Worm (Caenorhabditis elegans) whole organism, early embryonic: ENCODE measurements around the gene msp-56.

Experiments used
- F13C5.2 ChIP-seq: sonication (generic microtip); optimal IDR thresholded peaks from 2 replicates; lab custom pipeline; 2017; ENCODE audit warnings: mild to moderate bottlenecking, missing genetic modification characterization, inconsistent platforms, missing compliant biosample characterization
- ama-1 ChIP-seq: fragments of 150-350 bp; optimal IDR thresholded peaks from 2 replicates; lab custom pipeline; 2014
- ceh-36 ChIP-seq: sonication (generic microtip); optimal IDR thresholded peaks from 2 replicates; lab custom pipeline; 2016; ENCODE audit warnings: missing genetic modification characterization, inconsistent platforms, missing compliant biosample characterization
- ets-7 ChIP-seq: sonication (generic microtip); optimal IDR thresholded peaks from 2 replicates; lab custom pipeline; 2016; ENCODE audit warnings: missing genotype, missing genetic modification characterization, missing compliant biosample characterization
- flt-1 ChIP-seq: fragments of 200-800 bp; sonication (Bioruptor generic); IDR thresholded peaks from 2 replicates; pipeline ENCODE4 v1.3.6; 2022; ENCODE audit warnings: missing genetic modification characterization, missing compliant biosample characterization
- hmbx-1 ChIP-seq: sonication (generic microtip); optimal IDR thresholded peaks from 2 replicates; lab custom pipeline; 2016; ENCODE audit warnings: mild to moderate bottlenecking, missing genetic modification characterization, missing compliant biosample characterization
- hmg-4 ChIP-seq: fragments of 200-800 bp; sonication (Bioruptor generic); optimal IDR thresholded peaks from 2 replicates; lab custom pipeline; 2018; ENCODE audit warnings: mild to moderate bottlenecking, missing genetic modification characterization, missing compliant biosample characterization
- pes-1 ChIP-seq: fragments of 200-800 bp; sonication (Bioruptor generic); IDR thresholded peaks from 2 replicates; pipeline ENCODE4 v1.3.6; 2022; ENCODE audit warnings: missing genetic modification reagents, missing genetic modification characterization, missing compliant biosample characterization
- sea-1 ChIP-seq: fragments of 200-800 bp; sonication (Bioruptor generic); conservative IDR thresholded peaks from 2 replicates; pipeline ENCODE4 v1.3.6; 2022; ENCODE audit warnings: missing genetic modification characterization, missing compliant biosample characterization
- tbx-11 ChIP-seq: fragments of 200-800 bp; sonication (Bioruptor generic); IDR thresholded peaks from 2 replicates; pipeline ENCODE4 v1.3.6; 2022; ENCODE audit warnings: missing genetic modification characterization, missing compliant biosample characterization
- tbx-37 ChIP-seq: fragments of 200-800 bp; sonication (Bioruptor generic); conservative IDR thresholded peaks from 2 replicates; pipeline ENCODE4 v1.3.6; 2022; ENCODE audit warnings: missing genetic modification reagents, missing genetic modification characterization, missing compliant biosample characterization
- tra-4 ChIP-seq: sonication (generic microtip); optimal IDR thresholded peaks from 2 replicates; lab custom pipeline; 2017; ENCODE audit warnings: missing genetic modification characterization, missing compliant biosample characterization

ce11 chrIV:9872210-9872609 is 30.9 kb downstream of the msp-56 start:
- no peak for TF ChIP-seq flt-1
- TF ChIP-seq pes-1 (GFP tag; lab: Robert Waterston, UW) = no peak
- no peak for TF ChIP-seq tra-4
- TF ChIP-seq hmg-4 (GFP tag; lab: Kevin White, UChicago) = no peak
- no peak for TF ChIP-seq tbx-37 (GFP tag; lab: Robert Waterston, UW)
- no peak for TF ChIP-seq ceh-36 (tag; lab: Kevin White, UChicago)
- no peak for TF ChIP-seq hmbx-1 (tag; lab: Kevin White, UChicago)
- TF ChIP-seq ama-1 (lab: Kevin White, UChicago) = no peak
- no peak for TF ChIP-seq ets-7 (tag; lab: Kevin White, UChicago)
- no peak for TF ChIP-seq tbx-11
- no peak for TF ChIP-seq F13C5.2
- no peak for TF ChIP-seq sea-1 (GFP tag; lab: Robert Waterston, UW)
